Worm (Caenorhabditis elegans) whole organism, L4 larva: ENCODE results near the gene F21H7.3.

Experiments used
- aha-1 ChIP-seq: fragments of 150-350 bp; peaks from one replicate; lab custom pipeline; 2014; ENCODE audit warnings: missing biosample characterization, missing genetic modification characterization
- ceh-32 ChIP-seq: sonication (generic microtip); optimal IDR thresholded peaks from 2 replicates; lab custom pipeline; 2016; ENCODE audit warnings: mild to moderate bottlenecking, missing genetic modification characterization, missing compliant biosample characterization; ENCODE audit not compliant: poor library complexity
- dpl-1 ChIP-seq: fragments of 150-350 bp; optimal IDR thresholded peaks from 2 replicates; lab custom pipeline; 2014; ENCODE audit warnings: missing biosample characterization, missing genetic modification reagents, missing genetic modification characterization
- egl-27 ChIP-seq: sonication (generic microtip); optimal IDR thresholded peaks from 3 replicates; lab custom pipeline; 2017; ENCODE audit warnings: missing biosample characterization, missing genetic modification reagents, missing genetic modification characterization
- fos-1 ChIP-seq: fragments of 150-350 bp; optimal IDR thresholded peaks from 2 replicates; lab custom pipeline; 2014; ENCODE audit warnings: missing biosample characterization, missing genetic modification characterization
- gei-8 ChIP-seq: fragments of 200-800 bp; sonication (Bioruptor generic); optimal IDR thresholded peaks from 2 replicates; lab custom pipeline; 2018; ENCODE audit warnings: mild to moderate bottlenecking, missing genetic modification characterization, missing compliant biosample characterization
- hlh-30 ChIP-seq: sonication (generic microtip); optimal IDR thresholded peaks from 2 replicates; lab custom pipeline; 2017; ENCODE audit warnings: antibody characterized with exemption, mild to moderate bottlenecking, missing genetic modification characterization, missing compliant biosample characterization; ENCODE audit not compliant: insufficient read depth
- hmg-1.1 ChIP-seq: fragments of 200-800 bp; sonication (Bioruptor generic); IDR thresholded peaks from 2 replicates; pipeline ENCODE4 v1.3.6; 2022; ENCODE audit warnings: missing genetic modification reagents, missing genetic modification characterization, missing compliant biosample characterization
- lin-13 ChIP-seq: fragments of 150-350 bp; optimal IDR thresholded peaks from 2 replicates; lab custom pipeline; 2014; ENCODE audit warnings: missing biosample characterization, missing genetic modification reagents, missing genetic modification characterization
- mep-1 ChIP-seq: fragments of 150-350 bp; sonication (generic microtip); optimal IDR thresholded peaks from 3 replicates; lab custom pipeline; 2014; ENCODE audit warnings: missing biosample characterization, missing genetic modification characterization
- nhr-10 ChIP-seq: fragments of 150-350 bp; optimal IDR thresholded peaks from 2 replicates; lab custom pipeline; 2014; ENCODE audit warnings: missing biosample characterization, missing genetic modification characterization
- pha-4 ChIP-seq, 2 experiments: fragments of 150-350 bp in 1 of 2; fragments of 200-800 bp in 1 of 2; sonication (Bioruptor generic) in 1 of 2; IDR thresholded peaks in 1 of 2; optimal IDR thresholded peaks in 1 of 2; 2 replicates each; pipeline versions ENCODE4 v1.3.6 to Lab custom; 2014 to 2022; ENCODE audit warnings: missing genetic modification characterization in 2 of 2, missing genetic modification reagents in 2 of 2, missing biosample characterization in 1 of 2, missing compliant biosample characterization in 1 of 2
- skn-1 ChIP-seq: fragments of 150-350 bp; optimal IDR thresholded peaks from 2 replicates; lab custom pipeline; 2014; ENCODE audit warnings: missing biosample characterization, missing genetic modification characterization

- TF ChIP-seq pha-4 (GFP tag; IDR thresholded peaks at IDR 0.05; lab: Robert Waterston, UW), result no peak
- no peak for TF ChIP-seq pha-4 (tag; optimal IDR thresholded peaks at IDR 0.05; lab: Kevin White, UChicago)
- TF ChIP-seq ceh-32 (tag; lab: Kevin White, UChicago), result no peak
- TF ChIP-seq skn-1 (tag; lab: Kevin White, UChicago), result no peak
- TF ChIP-seq dpl-1 (GFP tag; lab: Kevin White, UChicago), result no peak
- no peak for TF ChIP-seq nhr-10 (tag; lab: Kevin White, UChicago)
- TF ChIP-seq gei-8, result no peak
- TF ChIP-seq aha-1 (tag; lab: Kevin White, UChicago), result no peak
- no peak for TF ChIP-seq hlh-30 (tag; lab: Kevin White, UChicago)
- TF ChIP-seq lin-13 (GFP tag; lab: Kevin White, UChicago), result no peak
- no peak for TF ChIP-seq egl-27 (tag; lab: Kevin White, UChicago)
- no peak for TF ChIP-seq mep-1 (tag; lab: Kevin White, UChicago)
- no peak for TF ChIP-seq hmg-1.1 (GFP tag; lab: Robert Waterston, UW)
- no peak for TF ChIP-seq fos-1
Observed at ce11 chrV:16275347-16275746, 40.3 kb upstream of the F21H7.3 start, which contains the start of gene pacl-1.
